Worm (Caenorhabditis elegans) whole organism, young adult: ENCODE results near the gene C45G9.15.

ENCODE experiments used
- B0019.2 ChIP-seq: fragments of 200-800 bp; sonication (Bioruptor generic); conservative IDR thresholded peaks from 2 replicates; pipeline ENCODE4 v1.3.6; 2022; ENCODE audit warnings: missing genetic modification reagents, missing genetic modification characterization, missing compliant biosample characterization
- B0035.1 ChIP-seq: sonication (generic microtip); optimal IDR thresholded peaks from 2 replicates; lab custom pipeline; 2016; ENCODE audit warnings: missing genetic modification characterization, mild to moderate bottlenecking, missing compliant biosample characterization, missing genotype, missing genetic modification reagents
- F10E7.11 ChIP-seq: sonication (generic microtip); optimal IDR thresholded peaks from 2 replicates; lab custom pipeline; 2017; ENCODE audit warnings: mild to moderate bottlenecking, missing genetic modification characterization, moderate library complexity, missing compliant biosample characterization
- F33H1.4 ChIP-seq: fragments of 200-800 bp; sonication (Bioruptor generic); IDR thresholded peaks from 2 replicates; pipeline ENCODE4 v1.3.6; 2022; ENCODE audit warnings: missing genetic modification reagents, missing genetic modification characterization, missing compliant biosample characterization
- F49E8.2 ChIP-seq: sonication (generic microtip); optimal IDR thresholded peaks from 3 replicates; lab custom pipeline; 2017; ENCODE audit warnings: missing genetic modification characterization, mild to moderate bottlenecking, missing compliant biosample characterization, antibody characterized with exemption, moderate library complexity; ENCODE audit not compliant: insufficient read depth
- F52B5.7 ChIP-seq: sonication (generic microtip); optimal IDR thresholded peaks from 2 replicates; lab custom pipeline; 2016; ENCODE audit warnings: mild to moderate bottlenecking, missing genetic modification characterization, missing compliant biosample characterization
- F57C9.4 ChIP-seq: sonication (generic microtip); optimal IDR thresholded peaks from 2 replicates; lab custom pipeline; 2017; ENCODE audit warnings: mild to moderate bottlenecking, missing genetic modification characterization, missing compliant biosample characterization
- K12H6.12 ChIP-seq: fragments of 200-800 bp; sonication (Bioruptor generic); optimal IDR thresholded peaks from 2 replicates; lab custom pipeline; 2018; ENCODE audit warnings: mild to moderate bottlenecking, missing genetic modification characterization, missing compliant biosample characterization
- T07F8.4 ChIP-seq: sonication (generic microtip); optimal IDR thresholded peaks from 2 replicates; lab custom pipeline; 2016; ENCODE audit warnings: mild to moderate bottlenecking, missing genetic modification characterization, moderate library complexity, missing compliant biosample characterization
- Y53F4B.3 ChIP-seq: fragments of 200-800 bp; sonication (Bioruptor generic); IDR thresholded peaks from 2 replicates; pipeline ENCODE4 v1.3.6; 2022; ENCODE audit warnings: missing genetic modification reagents, missing genetic modification characterization, missing compliant biosample characterization
- Y56A3A.18 ChIP-seq: fragments of 200-800 bp; sonication (Bioruptor generic); IDR thresholded peaks from 2 replicates; pipeline ENCODE4 v1.3.6; 2022; ENCODE audit warnings: missing genetic modification reagents, missing genetic modification characterization, missing compliant biosample characterization
- Y79H2A.3 ChIP-seq: fragments of 200-800 bp; sonication (Bioruptor generic); conservative IDR thresholded peaks from 2 replicates; pipeline ENCODE4 v1.3.6; 2022; ENCODE audit warnings: missing genetic modification reagents, missing genetic modification characterization, missing compliant biosample characterization
- atf-7 ChIP-seq: sonication (generic microtip); optimal IDR thresholded peaks from 2 replicates; lab custom pipeline; 2017; ENCODE audit warnings: mild to moderate bottlenecking, missing genetic modification characterization, missing compliant biosample characterization
- attf-3 ChIP-seq: fragments of 200-800 bp; sonication (Bioruptor generic); conservative IDR thresholded peaks from 2 replicates; pipeline ENCODE4 v1.3.6; 2022; ENCODE audit warnings: missing genetic modification reagents, missing genetic modification characterization, missing compliant biosample characterization
- bed-1 ChIP-seq: fragments of 200-800 bp; sonication (Bioruptor generic); IDR thresholded peaks from 2 replicates; pipeline ENCODE4 v1.3.6; 2022; ENCODE audit warnings: missing genetic modification reagents, missing genetic modification characterization, missing compliant biosample characterization
- ceh-27 ChIP-seq: fragments of 200-800 bp; sonication (Bioruptor generic); optimal IDR thresholded peaks from 2 replicates; lab custom pipeline; 2018; ENCODE audit warnings: mild to moderate bottlenecking, missing genetic modification characterization, moderate library complexity, missing compliant biosample characterization
- ceh-79 ChIP-seq: sonication (generic microtip); optimal IDR thresholded peaks from 2 replicates; lab custom pipeline; 2017; ENCODE audit warnings: mild to moderate bottlenecking, missing genetic modification characterization, missing compliant biosample characterization
- dpl-1 ChIP-seq: fragments of 150-350 bp; optimal IDR thresholded peaks from 2 replicates; lab custom pipeline; 2014; ENCODE audit warnings: missing biosample characterization, missing genetic modification reagents, missing genetic modification characterization
- him-1 ChIP-seq: sonication (generic microtip); optimal IDR thresholded peaks from 2 replicates; lab custom pipeline; 2016; ENCODE audit warnings: missing genotype, missing genetic modification reagents, missing genetic modification characterization, missing compliant biosample characterization
- hmg-1.2 ChIP-seq: fragments of 200-800 bp; sonication (Bioruptor generic); IDR thresholded peaks from 2 replicates; pipeline ENCODE4 v1.3.6; 2022; ENCODE audit warnings: missing genetic modification reagents, missing genetic modification characterization, missing compliant biosample characterization
- hrde-1 ChIP-seq: sonication (generic microtip); optimal IDR thresholded peaks from 2 replicates; lab custom pipeline; 2016; ENCODE audit warnings: missing genetic modification characterization, mild to moderate bottlenecking, missing compliant biosample characterization, moderate library complexity, missing genotype, missing genetic modification reagents, borderline replicate concordance
- let-526 ChIP-seq: fragments of 200-800 bp; sonication (Bioruptor generic); IDR thresholded peaks from 2 replicates; pipeline ENCODE4 v1.3.6; 2022; ENCODE audit warnings: missing genetic modification reagents, missing genetic modification characterization, missing compliant biosample characterization
- lin-26 ChIP-seq: fragments of 200-800 bp; sonication (Bioruptor generic); IDR thresholded peaks from 2 replicates; pipeline ENCODE4 v1.3.6; 2022; ENCODE audit warnings: missing genetic modification reagents, missing genetic modification characterization, missing compliant biosample characterization
- lin-54 ChIP-seq: fragments of 200-800 bp; sonication (Bioruptor generic); optimal IDR thresholded peaks from 2 replicates; lab custom pipeline; 2018; ENCODE audit warnings: mild to moderate bottlenecking, missing genetic modification characterization, missing compliant biosample characterization
- lsl-1 ChIP-seq: fragments of 200-800 bp; sonication (Bioruptor generic); optimal IDR thresholded peaks from 2 replicates; lab custom pipeline; 2018; ENCODE audit warnings: mild to moderate bottlenecking, missing genetic modification characterization, moderate library complexity, missing compliant biosample characterization
- madf-3 ChIP-seq: fragments of 200-800 bp; sonication (Bioruptor generic); IDR thresholded peaks from 2 replicates; pipeline ENCODE4 v1.3.6; 2022; ENCODE audit warnings: missing genetic modification reagents, missing genetic modification characterization, missing compliant biosample characterization
- madf-6 ChIP-seq: fragments of 200-800 bp; sonication (Bioruptor generic); IDR thresholded peaks from 2 replicates; pipeline ENCODE4 v1.3.6; 2022; ENCODE audit warnings: missing genetic modification reagents, missing genetic modification characterization, missing compliant biosample characterization
- mcd-1 ChIP-seq: fragments of 200-800 bp; sonication (Bioruptor generic); IDR thresholded peaks from 2 replicates; pipeline ENCODE4 v1.3.6; 2022; ENCODE audit warnings: missing genetic modification reagents, missing genetic modification characterization, missing compliant biosample characterization
- mel-28 ChIP-seq: sonication (generic microtip); optimal IDR thresholded peaks from 2 replicates; lab custom pipeline; 2016; ENCODE audit warnings: borderline replicate concordance, mild to moderate bottlenecking, missing genetic modification characterization, missing compliant biosample characterization
- mxl-1 ChIP-seq: sonication (generic microtip); optimal IDR thresholded peaks from 2 replicates; lab custom pipeline; 2016; ENCODE audit warnings: missing genetic modification characterization, missing compliant biosample characterization
- nfya-2 ChIP-seq: fragments of 200-800 bp; sonication (Bioruptor generic); IDR thresholded peaks from 2 replicates; pipeline ENCODE4 v1.3.6; 2022; ENCODE audit warnings: missing genetic modification reagents, missing genetic modification characterization, missing compliant biosample characterization
- nfyb-1 ChIP-seq: fragments of 200-800 bp; sonication (Bioruptor generic); IDR thresholded peaks from 2 replicates; pipeline ENCODE4 v1.3.6; 2022; ENCODE audit warnings: missing genetic modification reagents, missing genetic modification characterization, missing compliant biosample characterization
- nhr-120 ChIP-seq: fragments of 200-800 bp; sonication (Bioruptor generic); IDR thresholded peaks from 2 replicates; pipeline ENCODE4 v1.3.6; 2022; ENCODE audit warnings: missing genetic modification characterization, missing compliant biosample characterization
- nhr-27 ChIP-seq: fragments of 200-800 bp; sonication (Bioruptor generic); optimal IDR thresholded peaks from 2 replicates; lab custom pipeline; 2018; ENCODE audit warnings: mild to moderate bottlenecking, missing genetic modification characterization, moderate library complexity, missing compliant biosample characterization
- nhr-90 ChIP-seq: sonication (generic microtip); optimal IDR thresholded peaks from 2 replicates; lab custom pipeline; 2016; ENCODE audit warnings: missing genotype, mild to moderate bottlenecking, missing genetic modification characterization, missing compliant biosample characterization
- rcor-1 ChIP-seq: fragments of 200-800 bp; sonication (Bioruptor generic); IDR thresholded peaks from 2 replicates; pipeline ENCODE4 v1.3.6; 2022; ENCODE audit warnings: missing genetic modification reagents, missing genetic modification characterization, missing compliant biosample characterization
- repo-1 ChIP-seq: sonication (generic microtip); optimal IDR thresholded peaks from 2 replicates; lab custom pipeline; 2017; ENCODE audit warnings: mild to moderate bottlenecking, missing genetic modification characterization, missing compliant biosample characterization
- rpc-1 ChIP-seq, 2 experiments: fragments of 150-350 bp in 1 of 2; sonication (generic microtip) in 1 of 2; optimal IDR thresholded peaks; 2 replicates each; lab custom pipeline; 2014 to 2018; ENCODE audit warnings: missing biosample characterization in 1 of 2, missing genetic modification characterization in 1 of 2, missing genetic modification reagents in 1 of 2, missing genotype in 1 of 2
- sdz-38 ChIP-seq: sonication (generic microtip); optimal IDR thresholded peaks from 2 replicates; lab custom pipeline; 2016; ENCODE audit warnings: missing genotype, missing genetic modification characterization, missing compliant biosample characterization
- snpc-1.3 ChIP-seq: sonication (generic microtip); optimal IDR thresholded peaks from 2 replicates; lab custom pipeline; 2017; ENCODE audit warnings: missing genetic modification characterization, mild to moderate bottlenecking, missing compliant biosample characterization, antibody characterized with exemption, moderate library complexity, missing genotype, missing genetic modification reagents; ENCODE audit not compliant: insufficient read depth
- snpc-4 ChIP-seq, 5 experiments: fragments of 150-350 bp in 1 of 5; sonication (generic microtip) in 4 of 5; optimal IDR thresholded peaks; 2 replicates each; lab custom pipeline; 2014 to 2018; ENCODE audit warnings: missing genetic modification characterization in 5 of 5, missing biosample characterization in 3 of 5, antibody characterized with exemption in 2 of 5, mild to moderate bottlenecking in 2 of 5, missing compliant biosample characterization in 2 of 5, missing genotype in 2 of 5, moderate library complexity in 2 of 5, missing genetic modification reagents in 1 of 5
- tlf-1 ChIP-seq: fragments of 200-800 bp; sonication (Bioruptor generic); optimal IDR thresholded peaks from 2 replicates; lab custom pipeline; 2018; ENCODE audit warnings: mild to moderate bottlenecking, missing genetic modification characterization, missing compliant biosample characterization
- unc-130 ChIP-seq: sonication (generic microtip); optimal IDR thresholded peaks from 2 replicates; lab custom pipeline; 2016; ENCODE audit warnings: missing genetic modification reagents, missing genetic modification characterization, missing compliant biosample characterization
- xnd-1 ChIP-seq: sonication (generic microtip); optimal IDR thresholded peaks from 2 replicates; lab custom pipeline; 2016; ENCODE audit warnings: missing genotype, missing genetic modification reagents, missing genetic modification characterization, missing compliant biosample characterization
- ztf-22 ChIP-seq: fragments of 200-800 bp; sonication (Bioruptor generic); optimal IDR thresholded peaks from 2 replicates; lab custom pipeline; 2018; ENCODE audit warnings: mild to moderate bottlenecking, missing genetic modification characterization, moderate library complexity, missing compliant biosample characterization
- ztf-6 ChIP-seq: fragments of 200-800 bp; sonication (Bioruptor generic); IDR thresholded peaks from 2 replicates; pipeline ENCODE4 v1.3.6; 2022; ENCODE audit warnings: missing genetic modification reagents, missing genetic modification characterization, missing compliant biosample characterization

The C45G9.15 gene

DNA sequence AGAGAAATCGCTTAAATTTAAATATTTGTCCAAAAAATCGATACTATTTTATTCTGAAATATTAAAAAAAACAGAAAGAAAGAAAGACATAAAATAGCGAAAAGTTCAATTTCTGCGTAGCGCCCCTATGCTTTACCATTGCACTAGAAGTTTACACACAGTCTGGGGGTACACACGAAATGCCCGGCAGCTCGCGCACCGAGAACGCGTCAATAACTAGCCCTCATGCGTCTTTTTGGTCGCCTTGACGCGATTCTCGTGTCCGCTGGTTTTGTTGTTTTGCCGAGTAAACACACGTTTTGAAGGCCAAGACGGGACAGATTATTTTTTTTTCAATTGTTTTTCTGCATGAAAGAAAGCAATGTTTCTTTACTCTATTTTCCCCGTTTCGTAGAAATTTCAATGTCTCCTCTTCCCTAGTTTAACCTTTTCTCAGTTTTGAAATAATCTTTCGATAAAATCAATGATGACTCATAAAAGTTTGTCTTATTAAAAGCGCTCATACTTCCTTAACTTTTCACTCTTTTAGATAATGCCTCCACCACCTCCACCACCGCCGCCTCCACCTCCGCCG lies 33.6 kb downstream of the C45G9.15 start, which contains the start of gene wip-1 (continued):
- TF ChIP-seq F33H1.4 (GFP tag; lab: Robert Waterston, UW) (peak; percentile 92), nhr-120 (GFP tag; lab: Robert Waterston, UW) (no peak), ceh-27 (GFP tag; lab: Kevin White, UChicago) (peak; percentile 99), hmg-1.2 (GFP tag; lab: Robert Waterston, UW) (peak; percentile 98), xnd-1 (peak; percentile 86), nhr-90 (tag; lab: Kevin White, UChicago) (peak; percentile 92), ztf-6 (GFP tag; lab: Robert Waterston, UW) (0 out of 2 replicates have a peak, but pooled peaks have one; percentile 73), B0035.1 (tag; lab: Kevin White, UChicago) (peak; percentile 89), sdz-38 (no peak), hrde-1 (tag; lab: Kevin White, UChicago) (peak; percentile 82), Y53F4B.3 (peak; percentile 88), let-526 (GFP tag; lab: Robert Waterston, UW) (peak; percentile 91), B0019.2 (GFP tag; lab: Robert Waterston, UW) (peak; percentile 91), nfyb-1 (peak; percentile 98), Y79H2A.3 (peak; percentile 83), him-1 (tag; lab: Kevin White, UChicago) (peak; percentile 84), K12H6.12 (tag; lab: Kevin White, UChicago) (peak; percentile 97), lin-54 (peak; percentile 98), Y56A3A.18 (GFP tag; lab: Robert Waterston, UW) (peak; percentile 95), ceh-79 (tag; lab: Kevin White, UChicago) (peak; percentile 70), ztf-22 (GFP tag; lab: Kevin White, UChicago) (peak; percentile 91), mel-28 (tag; lab: Kevin White, UChicago) (peak; percentile 43), mxl-1 (tag; lab: Kevin White, UChicago) (peak; percentile 37), attf-3 (GFP tag; lab: Robert Waterston, UW) (peak; percentile 82), rcor-1 (peak; percentile 98), tlf-1 (GFP tag; lab: Kevin White, UChicago) (peak; percentile 99), nfya-2 (GFP tag; lab: Robert Waterston, UW) (no peak), madf-6 (GFP tag; lab: Robert Waterston, UW) (peak; percentile 97), snpc-1.3 (tag; lab: Kevin White, UChicago) (peak; percentile 96), mcd-1 (peak; percentile 96), dpl-1 (GFP tag; lab: Kevin White, UChicago) (peak; percentile 86), F57C9.4 (no peak), madf-3 (GFP tag; lab: Robert Waterston, UW) (peak; percentile 96), bed-1 (GFP tag; lab: Robert Waterston, UW) (0 out of 2 replicates have a peak, but pooled peaks have one; percentile 81), rpc-1 (optimal IDR thresholded peaks at IDR 0.05; lab: Kevin White, UChicago) (peak; percentile 3), rpc-1 (tag; optimal IDR thresholded peaks at IDR 0.05; lab: Kevin White, UChicago) (peak; percentile 6), snpc-4 (GFP tag; optimal IDR thresholded peaks at IDR 0.05; lab: Kevin White, UChicago) (peak; percentile 80), snpc-4 (tag; optimal IDR thresholded peaks at IDR 0.05; lab: Kevin White, UChicago) (peak; percentile 86 to 93 (median 90)), lin-26 (peak; percentile 89), F52B5.7 (tag; lab: Kevin White, UChicago) (peak; percentile 67), repo-1 (tag; lab: Kevin White, UChicago) (peak; percentile 96), unc-130 (GFP tag; lab: Kevin White, UChicago) (peak; percentile 96), T07F8.4 (peak; percentile 88), nhr-27 (peak; percentile 72), lsl-1 (GFP tag; lab: Kevin White, UChicago) (peak; percentile 93), F10E7.11 (tag; lab: Kevin White, UChicago) (peak; percentile 71), F49E8.2 (tag; lab: Kevin White, UChicago) (peak; percentile 95), atf-7 (tag; lab: Kevin White, UChicago) (peak; percentile 92)
